Worm (Caenorhabditis elegans) whole organism, L4 larva: ENCODE data around the gene hpo-31.

ENCODE experiments used
- hmg-1.1 ChIP-seq: fragments of 200-800 bp; sonication (Bioruptor generic); IDR thresholded peaks from 2 replicates; pipeline ENCODE4 v1.3.6; 2022; ENCODE audit warnings: missing genetic modification reagents, missing genetic modification characterization, missing compliant biosample characterization
- ztf-11 ChIP-seq: fragments of 150-350 bp; optimal IDR thresholded peaks from 2 replicates; lab custom pipeline; 2014; ENCODE audit warnings: missing biosample characterization, missing genetic modification characterization

- no peak for TF ChIP-seq ztf-11 (tag; lab: Kevin White, UChicago)
- TF ChIP-seq hmg-1.1 (GFP tag; lab: Robert Waterston, UW): 0 out of 2 replicates have a peak, but pooled peaks have one; percentile 23
Observed at ce11 chrV:13796246-13796776, 26.5 kb upstream of the hpo-31 start, which contains the start of gene twk-32.
